Worm (Caenorhabditis elegans): Measurements from ENCODE around the gene tag-340.

ce11 chrIII:4930154-4930679 is 29.9 kb downstream of the tag-340 start, which contains the start of gene set-2:
- TF ChIP-seq flt-1 (GFP tag; IDR thresholded peaks at IDR 0.05) (peak; percentile 56; the same call in 1 of the 2 replicates), ztf-29 (GFP tag; IDR thresholded peaks at IDR 0.05) (no peak), ref-1 (GFP tag; conservative IDR thresholded peaks at IDR 0.05) (no peak), med-1 (GFP tag; optimal IDR thresholded peaks at IDR 0.05; ENCODE audit: insufficient read depth) (no peak), cog-1 (tag; optimal IDR thresholded peaks at IDR 0.05) (peak; percentile 48)

Data from whole organism, midembryonic.